Worm (Caenorhabditis elegans): Measurements from ENCODE around the gene rbm-25.

rbm-25 gene

ce11 chrV:12497725-12498263 lies at the start of gene rbm-25, which contains the start of gene W04D2.4 (continued):
- no peak for TF ChIP-seq lin-15B (tag; optimal IDR thresholded peaks at IDR 0.05)

ce11 chrV:12449902-12450301 lies 48.1 kb upstream of the rbm-25 start, which contains the start of gene C54D10.10:
C54D10.10 (minus strand) TSS chrV:12450002.
- TF ChIP-seq ctbp-1 (GFP tag; IDR thresholded peaks at IDR 0.05) (no peak), mep-1 (tag; optimal IDR thresholded peaks at IDR 0.05) (no peak), nhr-41 (GFP tag; IDR thresholded peaks at IDR 0.05) (no peak), snpc-1.2 (GFP tag; IDR thresholded peaks at IDR 0.05) (no peak), zfp-2 (tag; optimal IDR thresholded peaks at IDR 0.05) (no peak), ZK337.2 (GFP tag; IDR thresholded peaks at IDR 0.05) (no peak), F49E8.2 (tag; optimal IDR thresholded peaks at IDR 0.05; ENCODE audit: borderline replicate concordance) (no peak), lin-29 (GFP tag; IDR thresholded peaks at IDR 0.05) (no peak), lin-15B (tag; optimal IDR thresholded peaks at IDR 0.05) (no peak), jun-1 (tag; optimal IDR thresholded peaks at IDR 0.05) (no peak), madf-9 (GFP tag; conservative IDR thresholded peaks at IDR 0.05) (no peak)

ce11 chrV:12450441-12450840 lies 47.6 kb upstream of the rbm-25 start, which contains the start of gene F28C1.1:
F28C1.1 (plus strand) TSS chrV:12450805.
- TF ChIP-seq egl-27 (tag; optimal IDR thresholded peaks at IDR 0.05) = no peak
- no peak for TF ChIP-seq lin-13 (GFP tag; optimal IDR thresholded peaks at IDR 0.05)
- TF ChIP-seq dpl-1 (GFP tag; optimal IDR thresholded peaks at IDR 0.05) = peak; percentile 84
- TF ChIP-seq lim-7 (GFP tag; IDR thresholded peaks at IDR 0.05) = no peak
- no peak for TF ChIP-seq lin-1 (GFP tag; IDR thresholded peaks at IDR 0.05)
- no peak for TF ChIP-seq hif-1 (tag; optimal IDR thresholded peaks at IDR 0.05)
- no peak for TF ChIP-seq unc-130 (GFP tag; optimal IDR thresholded peaks at IDR 0.05)
- TF ChIP-seq ama-1 (optimal IDR thresholded peaks at IDR 0.05) = no peak
- no peak for TF ChIP-seq set-16 (GFP tag; IDR thresholded peaks at IDR 0.05)
- TF ChIP-seq T20F7.1 (GFP tag; optimal IDR thresholded peaks at IDR 0.05) = peak; percentile 93
- no peak for TF ChIP-seq F26F4.8 (GFP tag; conservative IDR thresholded peaks at IDR 0.05)
- TF ChIP-seq nhr-6 (tag; optimal IDR thresholded peaks at IDR 0.05) = peak; percentile 55
- peak; percentile 16 for TF ChIP-seq R02D3.7 (tag; optimal IDR thresholded peaks at IDR 0.05)
- TF ChIP-seq T26A8.4 (GFP tag; IDR thresholded peaks at IDR 0.05) = no peak
- no peak for TF ChIP-seq egl-43 (GFP tag; IDR thresholded peaks at IDR 0.05)
- TF ChIP-seq Y48G9A.11 (GFP tag; IDR thresholded peaks at IDR 0.05) = peak; percentile 92
- TF ChIP-seq jun-1 (tag; optimal IDR thresholded peaks at IDR 0.05) = no peak

- 0 out of 2 replicates have a peak, but pooled peaks have one; percentile 14 for TF ChIP-seq ctbp-1 (GFP tag; IDR thresholded peaks at IDR 0.05)
- 0 out of 2 replicates have a peak, but pooled peaks have one; percentile 38 for TF ChIP-seq dmd-8 (GFP tag; IDR thresholded peaks at IDR 0.05)
- TF ChIP-seq set-16 (GFP tag; IDR thresholded peaks at IDR 0.05) = peak; percentile 93
- peak; percentile 27 for TF ChIP-seq aha-1 (tag)
- no peak for TF ChIP-seq ztf-7 (tag; optimal IDR thresholded peaks at IDR 0.05)
- peak; percentile 42; the same call in 1 of the 2 replicates for TF ChIP-seq egl-43 (GFP tag; IDR thresholded peaks at IDR 0.05)
- TF ChIP-seq fkh-10 (GFP tag; optimal IDR thresholded peaks at IDR 0.05) = no peak
Measured at ce11 chrV:12455695-12456094, 42.3 kb upstream of the rbm-25 start.

- TF ChIP-seq Y105C5A.15 (GFP tag; IDR thresholded peaks at IDR 0.05) (no peak), aha-1 (tag) (peak; percentile 68), mdl-1 (tag; optimal IDR thresholded peaks at IDR 0.05) (peak in 1 of 2 experiments; percentile 32), mep-1 (tag; optimal IDR thresholded peaks at IDR 0.05) (peak; percentile 25), lin-29 (GFP tag; IDR thresholded peaks at IDR 0.05) (no peak), lsy-2 (tag; optimal IDR thresholded peaks at IDR 0.05) (peak in 1 of 2 experiments; percentile 36), dve-1 (tag; optimal IDR thresholded peaks at IDR 0.05; ENCODE audit: insufficient read depth) (peak; percentile 16), daf-16 (GFP tag; optimal IDR thresholded peaks at IDR 0.05) (peak in 1 of 2 experiments; percentile 59), daf-16 (tag; optimal IDR thresholded peaks at IDR 0.05) (no peak), hlh-11 (tag; optimal IDR thresholded peaks at IDR 0.05) (peak; percentile 1), zip-2 (tag; optimal IDR thresholded peaks at IDR 0.05) (no peak)
Measured at ce11 chrV:12460583-12460982, 37.4 kb upstream of the rbm-25 start.
